Fruit fly (Drosophila melanogaster) whole organism, wandering third instar larva: ENCODE measurements around the gene CG6006.

Experiments
- Abd-B ChIP-seq: fragments of >200 bp; optimal IDR thresholded peaks from 2 replicates; lab custom pipeline; 2017; ENCODE audit warnings: missing biosample characterization, missing genetic modification characterization
- CrebA ChIP-seq: fragments of 200-800 bp; sonication (Bioruptor generic); optimal IDR thresholded peaks from 2 replicates; lab custom pipeline; 2016; ENCODE audit warnings: missing biosample characterization, mild to moderate bottlenecking, missing genetic modification characterization, borderline replicate concordance
- Hr78 ChIP-seq: fragments of >200 bp; optimal IDR thresholded peaks from 2 replicates; lab custom pipeline; 2017; ENCODE audit warnings: missing biosample characterization, missing genetic modification characterization
- Hr83 ChIP-seq: fragments of 200-300 bp; sonication (Bioruptor generic); optimal IDR thresholded peaks from 2 replicates; lab custom pipeline; 2016; ENCODE audit warnings: missing biosample characterization, mild to moderate bottlenecking, missing genetic modification characterization, moderate library complexity; ENCODE audit not compliant: poor library complexity, severe bottlenecking
- Mio ChIP-seq: sonication (Bioruptor generic); optimal IDR thresholded peaks from 2 replicates; lab custom pipeline; 2016; ENCODE audit warnings: missing biosample characterization, missing genetic modification characterization
- OdsH ChIP-seq: fragments of 200-800 bp; sonication (Bioruptor generic); optimal IDR thresholded peaks from 2 replicates; lab custom pipeline; 2016; ENCODE audit warnings: missing biosample characterization, mild to moderate bottlenecking, missing genetic modification characterization
- Rel ChIP-seq, 2 experiments: fragments of 200-800 bp; sonication (Bioruptor generic) in 1 of 2; optimal IDR thresholded peaks; 2 replicates in 1 of 2; 3 replicates in 1 of 2; lab custom pipeline; 2016 to 2019; ENCODE audit warnings: mild to moderate bottlenecking in 2 of 2, missing biosample characterization in 2 of 2, missing genetic modification characterization in 2 of 2, moderate library complexity in 1 of 2
- br ChIP-seq: fragments of 200-800 bp; sonication (Bioruptor generic); optimal IDR thresholded peaks from 2 replicates; lab custom pipeline; 2016; ENCODE audit warnings: missing biosample characterization, missing genetic modification characterization
- pan ChIP-seq: fragments of >200 bp; optimal IDR thresholded peaks from 2 replicates; lab custom pipeline; 2017
- tai ChIP-seq: sonication (Bioruptor generic); optimal IDR thresholded peaks from 2 replicates; lab custom pipeline; 2016; ENCODE audit warnings: missing biosample characterization, missing genetic modification characterization

dm6 chr3R:16209714-16210553 is 55.2 kb downstream of the CG6006 start:
- TF ChIP-seq Hr83 (GFP tag; lab: Kevin White, UChicago) (no peak), br (peak; percentile 22), Mio (no peak), pan (lab: Kevin White, UChicago) (no peak), Abd-B (GFP tag; lab: Kevin White, UChicago) (no peak), Rel (GFP tag; optimal IDR thresholded peaks at IDR 0.05; lab: Kevin White, UChicago) (no peak), Rel (tag; optimal IDR thresholded peaks at IDR 0.05; lab: Kevin White, UChicago) (no peak), CrebA (GFP tag; lab: Kevin White, UChicago) (peak; percentile 7), tai (peak; percentile 27), Hr78 (no peak), OdsH (peak; percentile 74)
